Worm (Caenorhabditis elegans) whole organism, midembryonic: Measurements from ENCODE around the gene srg-26.

Experiments
- T22C8.4 ChIP-seq: fragments of 200-800 bp; sonication (Bioruptor generic); IDR thresholded peaks from 2 replicates; pipeline ENCODE4 v1.3.6; 2022; ENCODE audit warnings: missing genetic modification characterization, missing compliant biosample characterization
- cog-1 ChIP-seq: sonication (generic microtip); optimal IDR thresholded peaks from 2 replicates; lab custom pipeline; 2016; ENCODE audit warnings: missing genetic modification characterization, missing compliant biosample characterization
- flt-1 ChIP-seq: fragments of 200-800 bp; sonication (Bioruptor generic); IDR thresholded peaks from 2 replicates; pipeline ENCODE4 v1.3.6; 2022; ENCODE audit warnings: missing genetic modification characterization, missing compliant biosample characterization
- klf-2 ChIP-seq: fragments of 200-800 bp; sonication (Bioruptor generic); conservative IDR thresholded peaks from 2 replicates; pipeline ENCODE4 v1.3.6; 2022; ENCODE audit warnings: missing genetic modification reagents, missing genetic modification characterization, missing compliant biosample characterization
- med-1 ChIP-seq: sonication (generic microtip); optimal IDR thresholded peaks from 2 replicates; lab custom pipeline; 2017; ENCODE audit warnings: missing genetic modification characterization, mild to moderate bottlenecking, missing compliant biosample characterization, antibody characterized with exemption, missing genetic modification reagents; ENCODE audit not compliant: insufficient read depth
- ref-1 ChIP-seq: fragments of 200-800 bp; sonication (Bioruptor generic); conservative IDR thresholded peaks from 2 replicates; pipeline ENCODE4 v1.3.6; 2022; ENCODE audit warnings: missing genetic modification reagents, missing genetic modification characterization, missing compliant biosample characterization
- tab-1 ChIP-seq: fragments of 200-800 bp; sonication (Bioruptor generic); IDR thresholded peaks from 2 replicates; pipeline ENCODE4 v1.3.6; 2022; ENCODE audit warnings: missing genetic modification characterization, missing compliant biosample characterization
- ztf-23 ChIP-seq: fragments of 200-800 bp; sonication (Bioruptor generic); IDR thresholded peaks from 2 replicates; pipeline ENCODE4 v1.3.6; 2022; ENCODE audit warnings: missing genetic modification reagents, missing genetic modification characterization, missing compliant biosample characterization
- ztf-29 ChIP-seq: fragments of 200-800 bp; sonication (Bioruptor generic); IDR thresholded peaks from 2 replicates; pipeline ENCODE4 v1.3.6; 2022; ENCODE audit warnings: missing genetic modification reagents, missing genetic modification characterization, missing compliant biosample characterization

Gene srg-26

ce11 chrV:5330967-5331366 lies at the start of gene srg-26:
Gene srg-26 (plus strand): TSS chrV:5331267.
- no peak for TF ChIP-seq med-1 (GFP tag; lab: Kevin White, UChicago)
- no peak for TF ChIP-seq T22C8.4 (GFP tag; lab: Robert Waterston, UW)
- no peak for TF ChIP-seq ref-1 (GFP tag; lab: Robert Waterston, UW)
- TF ChIP-seq cog-1 = no peak
- no peak for TF ChIP-seq ztf-23 (GFP tag; lab: Robert Waterston, UW)
- TF ChIP-seq flt-1 = no peak
- no peak for TF ChIP-seq ztf-29
- TF ChIP-seq klf-2 = no peak
- no peak for TF ChIP-seq tab-1

- no peak for TF ChIP-seq ztf-23 (GFP tag; lab: Robert Waterston, UW)
- no peak for TF ChIP-seq tab-1
- TF ChIP-seq klf-2 = no peak
- no peak for TF ChIP-seq T22C8.4 (GFP tag; lab: Robert Waterston, UW)
- no peak for TF ChIP-seq ztf-29
- TF ChIP-seq cog-1 = no peak
- no peak for TF ChIP-seq ref-1 (GFP tag; lab: Robert Waterston, UW)
- no peak for TF ChIP-seq med-1 (GFP tag; lab: Kevin White, UChicago)
- TF ChIP-seq flt-1 = no peak
Measured at ce11 chrV:5287273-5287672, 43.8 kb upstream of the srg-26 start, which contains the start of gene Y49G5A.1. Gene Y49G5A.1 (minus strand): TSS chrV:5287373.

ce11 chrV:5288676-5289075 lies 42.4 kb upstream of the srg-26 start:
- TF ChIP-seq flt-1 (no peak), ztf-29 (no peak), klf-2 (no peak)

ce11 chrV:5295940-5296339 lies 35.1 kb upstream of the srg-26 start:
- TF ChIP-seq cog-1 (no peak), ztf-23 (GFP tag; lab: Robert Waterston, UW) (no peak), T22C8.4 (GFP tag; lab: Robert Waterston, UW) (no peak), ztf-29 (no peak), klf-2 (no peak), tab-1 (no peak), ref-1 (GFP tag; lab: Robert Waterston, UW) (no peak), flt-1 (no peak), med-1 (GFP tag; lab: Kevin White, UChicago) (no peak)

- TF ChIP-seq ref-1 (GFP tag; lab: Robert Waterston, UW) (no peak), tab-1 (no peak), ztf-23 (GFP tag; lab: Robert Waterston, UW) (no peak), T22C8.4 (GFP tag; lab: Robert Waterston, UW) (no peak), flt-1 (no peak), ztf-29 (no peak), cog-1 (no peak), med-1 (GFP tag; lab: Kevin White, UChicago) (no peak), klf-2 (no peak)
Measured at ce11 chrV:5297740-5298139, 33.3 kb upstream of the srg-26 start.

- no peak for TF ChIP-seq flt-1
- no peak for TF ChIP-seq cog-1
- no peak for TF ChIP-seq ztf-23 (GFP tag; lab: Robert Waterston, UW)
- TF ChIP-seq klf-2 = no peak
- no peak for TF ChIP-seq med-1 (GFP tag; lab: Kevin White, UChicago)
- TF ChIP-seq ref-1 (GFP tag; lab: Robert Waterston, UW) = no peak
- TF ChIP-seq ztf-29 = no peak
- TF ChIP-seq T22C8.4 (GFP tag; lab: Robert Waterston, UW) = no peak
- TF ChIP-seq tab-1 = no peak
Measured at ce11 chrV:5301226-5301625, 29.8 kb upstream of the srg-26 start.

ce11 chrV:5303389-5303788 lies 27.7 kb upstream of the srg-26 start, which contains the start of gene ncx-2:
Gene ncx-2 (plus strand): TSS chrV:5303689.
- TF ChIP-seq ztf-23 (GFP tag; lab: Robert Waterston, UW) (no peak), tab-1 (no peak), med-1 (GFP tag; lab: Kevin White, UChicago) (no peak), T22C8.4 (GFP tag; lab: Robert Waterston, UW) (no peak), cog-1 (no peak), ztf-29 (no peak), klf-2 (no peak), ref-1 (GFP tag; lab: Robert Waterston, UW) (no peak), flt-1 (no peak)

ce11 chrV:5304366-5304765 lies 26.7 kb upstream of the srg-26 start:
- TF ChIP-seq flt-1 (no peak), T22C8.4 (GFP tag; lab: Robert Waterston, UW) (no peak), ref-1 (GFP tag; lab: Robert Waterston, UW) (no peak), klf-2 (no peak), ztf-23 (GFP tag; lab: Robert Waterston, UW) (no peak), med-1 (GFP tag; lab: Kevin White, UChicago) (no peak), ztf-29 (no peak), tab-1 (no peak), cog-1 (no peak)

ce11 chrV:5311635-5312034 lies 19.4 kb upstream of the srg-26 start, which contains the start of gene C10G8.4:
Gene C10G8.4 (plus strand): TSS chrV:5311935.
- TF ChIP-seq tab-1 = no peak

ce11 chrV:5312453-5312852 lies 18.6 kb upstream of the srg-26 start, which contains the start of gene C10G8.3:
Gene C10G8.3 (plus strand): TSS chrV:5312753.
- TF ChIP-seq klf-2 (no peak), med-1 (GFP tag; lab: Kevin White, UChicago) (no peak), tab-1 (no peak), ztf-29 (no peak), ztf-23 (GFP tag; lab: Robert Waterston, UW) (no peak), ref-1 (GFP tag; lab: Robert Waterston, UW) (no peak), cog-1 (no peak), flt-1 (no peak)

- TF ChIP-seq klf-2 (no peak), ztf-29 (no peak), cog-1 (no peak), tab-1 (no peak), ref-1 (GFP tag; lab: Robert Waterston, UW) (no peak), med-1 (GFP tag; lab: Kevin White, UChicago) (no peak), ztf-23 (GFP tag; lab: Robert Waterston, UW) (no peak), T22C8.4 (GFP tag; lab: Robert Waterston, UW) (no peak), flt-1 (no peak)
Measured at ce11 chrV:5314104-5314503, 17.0 kb upstream of the srg-26 start, which contains the start of gene C10G8.2. Gene C10G8.2 (plus strand): TSS chrV:5314404.
